Worm (Caenorhabditis elegans) whole organism, L4 larva: ENCODE data around the gene fipr-17.
A peak's percentile ranks its signal among the peaks of the same experiment; 100 is the strongest.

Experiments used
- D1046.2 ChIP-seq: fragments of 200-800 bp; sonication (Bioruptor generic); IDR thresholded peaks from 2 replicates; pipeline ENCODE4 v1.3.6; 2022; ENCODE audit warnings: missing genetic modification characterization, missing compliant biosample characterization
- F10B5.3 ChIP-seq: sonication (generic microtip); optimal IDR thresholded peaks from 2 replicates; lab custom pipeline; 2016; ENCODE audit warnings: mild to moderate bottlenecking, missing genetic modification characterization, missing compliant biosample characterization
- F26F4.8 ChIP-seq: fragments of 200-800 bp; sonication (Bioruptor generic); conservative IDR thresholded peaks from 2 replicates; pipeline ENCODE4 v1.3.6; 2022; ENCODE audit warnings: missing genetic modification characterization, missing compliant biosample characterization
- F37D6.2 ChIP-seq: sonication (generic microtip); optimal IDR thresholded peaks from 2 replicates; lab custom pipeline; 2016; ENCODE audit warnings: mild to moderate bottlenecking, missing genetic modification characterization, missing compliant biosample characterization
- F44E2.7 ChIP-seq: fragments of 200-800 bp; sonication (Bioruptor generic); IDR thresholded peaks from 2 replicates; pipeline ENCODE4 v2.1.2; 2022; ENCODE audit warnings: missing genetic modification characterization, missing compliant biosample characterization
- F49E8.2 ChIP-seq: sonication (generic microtip); optimal IDR thresholded peaks from 2 replicates; lab custom pipeline; 2016; ENCODE audit warnings: missing compliant biosample characterization, mild to moderate bottlenecking, missing genetic modification characterization, borderline replicate concordance
- Y105C5A.15 ChIP-seq: fragments of 200-800 bp; sonication (Bioruptor generic); IDR thresholded peaks from 2 replicates; pipeline ENCODE4 v1.3.6; 2022; ENCODE audit warnings: missing genetic modification characterization, missing compliant biosample characterization
- Y48G9A.11 ChIP-seq: fragments of 200-800 bp; sonication (Bioruptor generic); IDR thresholded peaks from 2 replicates; pipeline ENCODE4 v1.3.6; 2022; ENCODE audit warnings: missing genetic modification reagents, missing genetic modification characterization, missing compliant biosample characterization
- Y5F2A.4 ChIP-seq: fragments of 200-800 bp; sonication (Bioruptor generic); optimal IDR thresholded peaks from 2 replicates; lab custom pipeline; 2018; ENCODE audit warnings: mild to moderate bottlenecking, missing genetic modification characterization, missing compliant biosample characterization
- ZK337.2 ChIP-seq: fragments of 200-800 bp; sonication (Bioruptor generic); IDR thresholded peaks from 2 replicates; pipeline ENCODE4 v1.3.6; 2022; ENCODE audit warnings: missing genetic modification reagents, missing genetic modification characterization, missing compliant biosample characterization
- aha-1 ChIP-seq: fragments of 150-350 bp; peaks from one replicate; lab custom pipeline; 2014; ENCODE audit warnings: missing biosample characterization, missing genetic modification characterization
- aly-2 ChIP-seq: sonication (generic microtip); optimal IDR thresholded peaks from 2 replicates; lab custom pipeline; 2018; ENCODE audit warnings: missing biosample characterization, missing genetic modification characterization
- ama-1 ChIP-seq: fragments of 150-350 bp; optimal IDR thresholded peaks from 2 replicates; lab custom pipeline; 2014; ENCODE audit warnings: inconsistent platforms, mixed read lengths
- arid-1 ChIP-seq: fragments of 200-800 bp; sonication (Bioruptor generic); conservative IDR thresholded peaks from 2 replicates; pipeline ENCODE4 v1.3.6; 2022; ENCODE audit warnings: missing genetic modification reagents, missing genetic modification characterization, missing compliant biosample characterization
- attf-4 ChIP-seq: sonication (generic microtip); optimal IDR thresholded peaks from 3 replicates; lab custom pipeline; 2017; ENCODE audit warnings: missing biosample characterization, missing genetic modification characterization
- ceh-20 ChIP-seq: fragments of 200-800 bp; sonication (Bioruptor generic); IDR thresholded peaks from 2 replicates; pipeline ENCODE4 v1.3.6; 2022; ENCODE audit warnings: missing genetic modification reagents, missing genetic modification characterization, missing compliant biosample characterization
- ceh-44 ChIP-seq: fragments of 200-800 bp; sonication (Bioruptor generic); IDR thresholded peaks from 2 replicates; pipeline ENCODE4 v1.3.6; 2022; ENCODE audit warnings: missing genetic modification reagents, missing genetic modification characterization, missing compliant biosample characterization
- ceh-82 ChIP-seq: sonication (generic microtip); optimal IDR thresholded peaks from 2 replicates; lab custom pipeline; 2017; ENCODE audit warnings: missing biosample characterization, missing genetic modification characterization
- cey-2 ChIP-seq: sonication (generic microtip); optimal IDR thresholded peaks from 3 replicates; lab custom pipeline; 2017; ENCODE audit warnings: missing genetic modification characterization, mild to moderate bottlenecking, missing compliant biosample characterization, antibody characterized with exemption, borderline replicate concordance; ENCODE audit not compliant: insufficient read depth
- ctbp-1 ChIP-seq: fragments of 200-800 bp; sonication (Bioruptor generic); IDR thresholded peaks from 2 replicates; pipeline ENCODE4 v1.3.6; 2022; ENCODE audit warnings: missing genetic modification reagents, missing genetic modification characterization, missing compliant biosample characterization
- daf-8 ChIP-seq: fragments of 200-800 bp; sonication (Bioruptor generic); IDR thresholded peaks from 2 replicates; pipeline ENCODE4 v1.3.6; 2022; ENCODE audit warnings: missing genetic modification characterization, missing compliant biosample characterization
- dpl-1 ChIP-seq: fragments of 150-350 bp; optimal IDR thresholded peaks from 2 replicates; lab custom pipeline; 2014; ENCODE audit warnings: missing biosample characterization, missing genetic modification reagents, missing genetic modification characterization
- dve-1 ChIP-seq: sonication (generic microtip); optimal IDR thresholded peaks from 2 replicates; lab custom pipeline; 2017; ENCODE audit warnings: antibody characterized with exemption, mild to moderate bottlenecking, missing genetic modification characterization, missing compliant biosample characterization; ENCODE audit not compliant: insufficient read depth
- fkh-10 ChIP-seq: fragments of 150-350 bp; optimal IDR thresholded peaks from 2 replicates; lab custom pipeline; 2014; ENCODE audit warnings: missing biosample characterization, missing genetic modification reagents, missing genetic modification characterization
- gei-8 ChIP-seq: fragments of 200-800 bp; sonication (Bioruptor generic); optimal IDR thresholded peaks from 2 replicates; lab custom pipeline; 2018; ENCODE audit warnings: mild to moderate bottlenecking, missing genetic modification characterization, missing compliant biosample characterization
- hif-1 ChIP-seq, 2 experiments: sonication (generic microtip); optimal IDR thresholded peaks; 2 replicates each; lab custom pipeline; 2016 to 2017; ENCODE audit warnings: missing compliant biosample characterization in 2 of 2, missing genetic modification characterization in 2 of 2, missing genetic modification reagents in 2 of 2, missing genotype in 2 of 2, mild to moderate bottlenecking in 1 of 2
- hlh-11 ChIP-seq: fragments of 200-800 bp; sonication (Bioruptor generic); optimal IDR thresholded peaks from 2 replicates; lab custom pipeline; 2018; ENCODE audit warnings: mild to moderate bottlenecking, missing genetic modification characterization, missing compliant biosample characterization
- hlh-30 ChIP-seq: sonication (generic microtip); optimal IDR thresholded peaks from 2 replicates; lab custom pipeline; 2017; ENCODE audit warnings: antibody characterized with exemption, mild to moderate bottlenecking, missing genetic modification characterization, missing compliant biosample characterization; ENCODE audit not compliant: insufficient read depth
- lim-7 ChIP-seq: fragments of 200-800 bp; sonication (Bioruptor generic); IDR thresholded peaks from 2 replicates; pipeline ENCODE4 v1.3.6; 2022; ENCODE audit warnings: missing genetic modification characterization, missing compliant biosample characterization
- madf-9 ChIP-seq: fragments of 200-800 bp; sonication (Bioruptor generic); conservative IDR thresholded peaks from 2 replicates; pipeline ENCODE4 v1.3.6; 2022; ENCODE audit warnings: missing genetic modification reagents, missing genetic modification characterization, missing compliant biosample characterization
- mep-1 ChIP-seq: fragments of 150-350 bp; sonication (generic microtip); optimal IDR thresholded peaks from 3 replicates; lab custom pipeline; 2014; ENCODE audit warnings: missing biosample characterization, missing genetic modification characterization
- mxl-3 ChIP-seq: fragments of 200-800 bp; sonication (Bioruptor generic); optimal IDR thresholded peaks from 2 replicates; lab custom pipeline; 2018; ENCODE audit warnings: mild to moderate bottlenecking, missing genetic modification characterization, missing compliant biosample characterization
- nhr-10 ChIP-seq: fragments of 150-350 bp; optimal IDR thresholded peaks from 2 replicates; lab custom pipeline; 2014; ENCODE audit warnings: missing biosample characterization, missing genetic modification characterization
- nhr-102 ChIP-seq: sonication (generic microtip); optimal IDR thresholded peaks from 2 replicates; lab custom pipeline; 2016; ENCODE audit warnings: mild to moderate bottlenecking, missing genetic modification characterization, moderate library complexity, missing compliant biosample characterization
- nhr-11 ChIP-seq: fragments of 150-350 bp; optimal IDR thresholded peaks from 2 replicates; lab custom pipeline; 2014; ENCODE audit warnings: missing biosample characterization, missing genetic modification characterization
- nhr-28 ChIP-seq: fragments of 150-350 bp; optimal IDR thresholded peaks from 2 replicates; lab custom pipeline; 2014; ENCODE audit warnings: missing biosample characterization, missing genetic modification characterization
- nhr-76 ChIP-seq: fragments of 150-350 bp; optimal IDR thresholded peaks from 2 replicates; lab custom pipeline; 2014; ENCODE audit warnings: missing biosample characterization, missing genetic modification characterization
- php-3 ChIP-seq: fragments of 200-800 bp; sonication (Bioruptor generic); IDR thresholded peaks from 2 replicates; pipeline ENCODE4 v1.3.6; 2022; ENCODE audit warnings: missing genetic modification reagents, missing genetic modification characterization, missing compliant biosample characterization
- rbr-2 ChIP-seq: sonication (generic microtip); optimal IDR thresholded peaks from 2 replicates; lab custom pipeline; 2016; ENCODE audit warnings: missing genotype, missing genetic modification characterization, missing compliant biosample characterization
- saeg-2 ChIP-seq: fragments of 200-800 bp; sonication (Bioruptor generic); IDR thresholded peaks from 2 replicates; pipeline ENCODE4 v1.3.6; 2022; ENCODE audit warnings: missing genetic modification reagents, missing genetic modification characterization, missing compliant biosample characterization
- skn-1 ChIP-seq: fragments of 150-350 bp; optimal IDR thresholded peaks from 2 replicates; lab custom pipeline; 2014; ENCODE audit warnings: missing biosample characterization, missing genetic modification characterization
- snpc-1.2 ChIP-seq: fragments of 200-800 bp; sonication (Bioruptor generic); IDR thresholded peaks from 2 replicates; pipeline ENCODE4 v1.3.6; 2022; ENCODE audit warnings: missing genetic modification reagents, missing genetic modification characterization, missing compliant biosample characterization
- spr-3 ChIP-seq: fragments of 200-800 bp; sonication (Bioruptor generic); optimal IDR thresholded peaks from 2 replicates; lab custom pipeline; 2018; ENCODE audit warnings: mild to moderate bottlenecking, missing genetic modification characterization, missing compliant biosample characterization
- tra-1 ChIP-seq: fragments of 200-800 bp; sonication (Bioruptor generic); IDR thresholded peaks from 2 replicates; pipeline ENCODE4 v1.3.6; 2022; ENCODE audit warnings: missing genetic modification reagents, missing genetic modification characterization, missing compliant biosample characterization
- unc-130 ChIP-seq: sonication (generic microtip); optimal IDR thresholded peaks from 2 replicates; lab custom pipeline; 2016; ENCODE audit warnings: missing genetic modification reagents, missing genetic modification characterization, missing compliant biosample characterization
- unc-62 ChIP-seq, 3 experiments: fragments of 150-350 bp in 1 of 3; sonication (generic microtip); optimal IDR thresholded peaks in 2 of 3; peaks in 1 of 3; 1 replicate in 1 of 3; 2 replicates in 2 of 3; lab custom pipeline; 2014 to 2017; ENCODE audit warnings: missing biosample characterization in 3 of 3, missing genetic modification characterization in 3 of 3, missing genetic modification reagents in 3 of 3, missing genotype in 1 of 3
- vab-7 ChIP-seq: fragments of 200-800 bp; sonication (Bioruptor generic); IDR thresholded peaks from 2 replicates; pipeline ENCODE4 v1.3.6; 2022; ENCODE audit warnings: missing genetic modification reagents, missing genetic modification characterization, missing compliant biosample characterization
- zfp-3 ChIP-seq: fragments of 200-800 bp; sonication (Bioruptor generic); conservative IDR thresholded peaks from 2 replicates; pipeline ENCODE4 v1.3.6; 2022; ENCODE audit warnings: missing genetic modification reagents, missing genetic modification characterization, missing compliant biosample characterization
- ztf-11 ChIP-seq: fragments of 150-350 bp; optimal IDR thresholded peaks from 2 replicates; lab custom pipeline; 2014; ENCODE audit warnings: missing biosample characterization, missing genetic modification characterization

The fipr-17 gene

ce11 chrIII:11036640-11037039, 29.2 kb upstream of the fipr-17 start, which contains the start of gene spat-2:
spat-2 (plus strand) TSS chrIII:11036940.
- TF ChIP-seq D1046.2 (GFP tag; lab: Robert Waterston, UW), result 0 out of 2 replicates have a peak, but pooled peaks have one; percentile 6
- no peak for TF ChIP-seq dve-1 (tag; lab: Kevin White, UChicago)
- TF ChIP-seq mep-1 (tag; lab: Kevin White, UChicago), result no peak
- TF ChIP-seq mxl-3, result no peak
- TF ChIP-seq aha-1 (tag; lab: Kevin White, UChicago), result peak; percentile 24
- TF ChIP-seq hif-1 (tag; optimal IDR thresholded peaks at IDR 0.05; lab: Kevin White, UChicago), result no peak
- no peak for TF ChIP-seq nhr-28 (tag; lab: Kevin White, UChicago)
- no peak for TF ChIP-seq vab-7
- TF ChIP-seq hlh-11 (tag; lab: Kevin White, UChicago), result no peak

- TF ChIP-seq hlh-30, result peak; percentile 63
- TF ChIP-seq F26F4.8 (GFP tag; lab: Robert Waterston, UW), result no peak
- no peak for TF ChIP-seq cey-2 (tag; lab: Kevin White, UChicago)
- TF ChIP-seq lim-7 (GFP tag; lab: Robert Waterston, UW), result no peak
- no peak for TF ChIP-seq ztf-11 (tag; lab: Kevin White, UChicago)
- no peak for TF ChIP-seq zfp-3 (GFP tag; lab: Robert Waterston, UW)
- no peak for TF ChIP-seq gei-8 (GFP tag; lab: Kevin White, UChicago)
- no peak for TF ChIP-seq daf-8 (GFP tag; lab: Robert Waterston, UW)
- TF ChIP-seq Y5F2A.4 (GFP tag; lab: Kevin White, UChicago), result no peak
- no peak for TF ChIP-seq tra-1 (GFP tag; lab: Robert Waterston, UW)
- peak; percentile 29 for TF ChIP-seq ama-1
- TF ChIP-seq fkh-10 (GFP tag; lab: Kevin White, UChicago), result no peak
- 0 out of 2 replicates have a peak, but pooled peaks have one; percentile 45 for TF ChIP-seq ZK337.2 (GFP tag; lab: Robert Waterston, UW)
- TF ChIP-seq F37D6.2, result no peak
- TF ChIP-seq madf-9 (GFP tag; lab: Robert Waterston, UW), result no peak
- TF ChIP-seq ctbp-1, result no peak
- TF ChIP-seq ceh-20 (GFP tag; lab: Robert Waterston, UW), result peak; percentile 17; the same call in 1 of the 2 replicates
- TF ChIP-seq dpl-1, result peak; percentile 82
- TF ChIP-seq skn-1 (tag; lab: Kevin White, UChicago), result no peak
- TF ChIP-seq F49E8.2 (tag; lab: Kevin White, UChicago), result peak; percentile 71
- TF ChIP-seq saeg-2 (GFP tag; lab: Robert Waterston, UW), result 0 out of 2 replicates have a peak, but pooled peaks have one; percentile 27
- no peak for TF ChIP-seq spr-3
- TF ChIP-seq unc-130, result peak; percentile 73
- no peak for TF ChIP-seq attf-4 (tag; lab: Kevin White, UChicago)
- no peak for TF ChIP-seq php-3 (GFP tag; lab: Robert Waterston, UW)
- no peak for TF ChIP-seq vab-7
- no peak for TF ChIP-seq F10B5.3 (tag; lab: Kevin White, UChicago)
- no peak for TF ChIP-seq aly-2 (tag; lab: Kevin White, UChicago)
- peak in 1 of 2 experiments; percentile 28 for TF ChIP-seq hif-1 (tag; optimal IDR thresholded peaks at IDR 0.05; lab: Kevin White, UChicago)
- no peak for TF ChIP-seq Y105C5A.15 (GFP tag; lab: Robert Waterston, UW)
- peak; percentile 65 for TF ChIP-seq snpc-1.2 (GFP tag; lab: Robert Waterston, UW)
- peak; percentile 28 for TF ChIP-seq nhr-11
- TF ChIP-seq F44E2.7, result no peak
- TF ChIP-seq ceh-82, result no peak
- no peak for TF ChIP-seq ceh-44 (GFP tag; lab: Robert Waterston, UW)
- peak; percentile 64 for TF ChIP-seq Y48G9A.11 (GFP tag; lab: Robert Waterston, UW)
- TF ChIP-seq nhr-102, result peak; percentile 31
- no peak for TF ChIP-seq nhr-76
- TF ChIP-seq unc-62 (GFP tag; optimal IDR thresholded peaks at IDR 0.05 in 1 of 2; lab: Kevin White, UChicago), result peak in 1 of 2 experiments; percentile 97
- TF ChIP-seq unc-62 (tag; optimal IDR thresholded peaks at IDR 0.05; lab: Kevin White, UChicago), result no peak
- no peak for TF ChIP-seq nhr-10 (tag; lab: Kevin White, UChicago)
- TF ChIP-seq arid-1 (GFP tag; lab: Robert Waterston, UW), result peak; percentile 77
- peak; percentile 65 for TF ChIP-seq rbr-2 (tag; lab: Kevin White, UChicago)
These were observed 28.7 kb upstream of the fipr-17 start for ce11 chrIII:11036132-11036531.
